Worm (Caenorhabditis elegans) whole organism, L1 larva: Measurements from ENCODE around the gene mrp-2.
A peak's percentile ranks its signal among the peaks of the same experiment; 100 is the strongest.

Source experiments
- C04F5.9 ChIP-seq: sonication (generic microtip); optimal IDR thresholded peaks from 2 replicates; lab custom pipeline; 2016; ENCODE audit warnings: missing genetic modification characterization, missing compliant biosample characterization
- C16A3.4 ChIP-seq: fragments of 150-350 bp; optimal IDR thresholded peaks from 2 replicates; lab custom pipeline; 2014; ENCODE audit warnings: missing biosample characterization, missing genetic modification characterization
- Y116A8C.19 ChIP-seq: sonication (generic microtip); optimal IDR thresholded peaks from 2 replicates; lab custom pipeline; 2016; ENCODE audit warnings: missing compliant biosample characterization, missing genetic modification characterization, borderline replicate concordance
- aha-1 ChIP-seq: fragments of 150-350 bp; optimal IDR thresholded peaks from 2 replicates; lab custom pipeline; 2014; ENCODE audit warnings: missing biosample characterization, missing genetic modification characterization
- aly-2 ChIP-seq: fragments of 150-350 bp; optimal IDR thresholded peaks from 2 replicates; lab custom pipeline; 2014; ENCODE audit warnings: missing biosample characterization, missing genetic modification characterization
- ceh-88 ChIP-seq: fragments of 200-800 bp; sonication (Bioruptor generic); IDR thresholded peaks from 2 replicates; pipeline ENCODE4 v1.3.6; 2022; ENCODE audit warnings: missing genetic modification characterization, missing compliant biosample characterization
- ces-1 ChIP-seq: fragments of 150-350 bp; optimal IDR thresholded peaks from 2 replicates; lab custom pipeline; 2014; ENCODE audit warnings: missing biosample characterization, missing genetic modification reagents, missing genetic modification characterization
- dsc-1 ChIP-seq: sonication (generic microtip); optimal IDR thresholded peaks from 2 replicates; lab custom pipeline; 2016; ENCODE audit warnings: mild to moderate bottlenecking, missing genetic modification characterization, missing compliant biosample characterization
- egl-27 ChIP-seq, 2 experiments: fragments of 150-350 bp in 1 of 2; sonication (generic microtip); optimal IDR thresholded peaks; 3 replicates each; lab custom pipeline; 2017 to 2018; ENCODE audit warnings: missing biosample characterization in 2 of 2, missing genetic modification characterization in 2 of 2, missing genetic modification reagents in 2 of 2
- fkh-4 ChIP-seq: sonication (generic microtip); optimal IDR thresholded peaks from 2 replicates; lab custom pipeline; 2016; ENCODE audit warnings: missing compliant biosample characterization, missing genetic modification characterization, borderline replicate concordance
- fkh-8 ChIP-seq: sonication (generic microtip); optimal IDR thresholded peaks from 2 replicates; lab custom pipeline; 2016; ENCODE audit warnings: mild to moderate bottlenecking, missing genetic modification characterization, missing compliant biosample characterization
- hlh-4 ChIP-seq: sonication (generic microtip); optimal IDR thresholded peaks from 2 replicates; lab custom pipeline; 2016; ENCODE audit warnings: mild to moderate bottlenecking, missing genetic modification characterization, missing compliant biosample characterization
- irx-1 ChIP-seq: sonication (generic microtip); optimal IDR thresholded peaks from 2 replicates; lab custom pipeline; 2016; ENCODE audit warnings: missing genetic modification characterization, missing compliant biosample characterization
- jun-1 ChIP-seq: fragments of 150-350 bp; optimal IDR thresholded peaks from 2 replicates; lab custom pipeline; 2014; ENCODE audit warnings: missing biosample characterization, missing genetic modification reagents, missing genetic modification characterization
- lin-13 ChIP-seq: fragments of 150-350 bp; optimal IDR thresholded peaks from 2 replicates; lab custom pipeline; 2014; ENCODE audit warnings: missing biosample characterization, missing genetic modification reagents, missing genetic modification characterization
- lin-14 ChIP-seq: fragments of 200-800 bp; sonication (Bioruptor generic); optimal IDR thresholded peaks from 2 replicates; lab custom pipeline; 2018; ENCODE audit warnings: mild to moderate bottlenecking, missing genetic modification characterization, moderate library complexity, missing compliant biosample characterization
- lin-35 ChIP-seq, 2 experiments: fragments of 150-350 bp; optimal IDR thresholded peaks; 2 replicates each; lab custom pipeline; 2014; ENCODE audit warnings: missing biosample characterization in 2 of 2, missing genetic modification characterization in 2 of 2, missing genetic modification reagents in 2 of 2
- lin-39 ChIP-seq: fragments of 150-350 bp; optimal IDR thresholded peaks from 2 replicates; lab custom pipeline; 2014; ENCODE audit warnings: missing biosample characterization, missing genetic modification reagents, missing genetic modification characterization
- nhr-84 ChIP-seq: sonication (generic microtip); optimal IDR thresholded peaks from 2 replicates; lab custom pipeline; 2017; ENCODE audit warnings: missing biosample characterization, missing genetic modification characterization
- nhr-90 ChIP-seq: sonication (generic microtip); optimal IDR thresholded peaks from 2 replicates; lab custom pipeline; 2016; ENCODE audit warnings: mild to moderate bottlenecking, missing genetic modification characterization, missing compliant biosample characterization; ENCODE audit not compliant: poor library complexity
- pag-3 ChIP-seq: sonication (generic microtip); optimal IDR thresholded peaks from 2 replicates; lab custom pipeline; 2017; ENCODE audit warnings: missing genetic modification characterization, mild to moderate bottlenecking, missing compliant biosample characterization, antibody characterized with exemption, borderline replicate concordance; ENCODE audit not compliant: insufficient read depth
- pqm-1 ChIP-seq: sonication (generic microtip); optimal IDR thresholded peaks from 3 replicates; lab custom pipeline; 2017; ENCODE audit warnings: missing biosample characterization, missing genetic modification characterization
- rnt-1 ChIP-seq: sonication (generic microtip); optimal IDR thresholded peaks from 2 replicates; lab custom pipeline; 2016; ENCODE audit warnings: mild to moderate bottlenecking, missing genetic modification characterization, moderate library complexity, missing compliant biosample characterization
- sox-4 ChIP-seq: sonication (generic microtip); optimal IDR thresholded peaks from 2 replicates; lab custom pipeline; 2016; ENCODE audit warnings: missing genetic modification characterization, missing compliant biosample characterization
- sup-37 ChIP-seq: fragments of 200-800 bp; sonication (Bioruptor generic); optimal IDR thresholded peaks from 2 replicates; lab custom pipeline; 2018; ENCODE audit warnings: mild to moderate bottlenecking, missing genetic modification characterization, missing compliant biosample characterization
- tlp-1 ChIP-seq: fragments of 150-350 bp; optimal IDR thresholded peaks from 2 replicates; lab custom pipeline; 2014; ENCODE audit warnings: missing biosample characterization, missing genetic modification characterization
- unc-30 ChIP-seq: sonication (generic microtip); optimal IDR thresholded peaks from 2 replicates; lab custom pipeline; 2017; ENCODE audit warnings: missing biosample characterization, missing genetic modification characterization
- unc-86 ChIP-seq: sonication (generic microtip); optimal IDR thresholded peaks from 2 replicates; lab custom pipeline; 2016; ENCODE audit warnings: missing genetic modification characterization, missing compliant biosample characterization
- xbp-1 ChIP-seq: sonication (generic microtip); optimal IDR thresholded peaks from 2 replicates; lab custom pipeline; 2016; ENCODE audit warnings: missing genetic modification characterization, missing compliant biosample characterization
- ztf-11 ChIP-seq, 2 experiments: sonication (generic microtip); optimal IDR thresholded peaks; 2 replicates each; lab custom pipeline; 2016 to 2017; ENCODE audit warnings: missing genetic modification characterization in 2 of 2, missing biosample characterization in 1 of 2, missing compliant biosample characterization in 1 of 2

The mrp-2 gene

DNA sequence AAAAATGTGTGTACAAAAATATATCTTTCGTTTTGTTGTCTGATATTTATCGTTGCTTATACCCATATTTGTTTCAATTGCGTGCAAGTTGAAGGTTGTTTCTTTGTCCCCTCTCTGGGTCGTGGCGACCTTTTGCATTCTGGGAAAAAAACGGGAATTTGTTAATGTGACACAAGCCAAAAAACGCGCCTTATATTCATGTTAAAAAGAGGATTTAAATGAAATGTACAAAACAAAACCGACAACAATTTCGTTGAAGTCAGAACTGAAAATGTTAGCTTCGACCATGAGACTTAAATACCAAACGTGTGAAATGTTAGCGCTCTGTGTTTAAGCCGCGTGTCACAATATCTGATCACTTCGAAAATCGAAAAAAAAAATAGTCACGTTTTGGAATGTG is 48.0 kb downstream of the mrp-2 start:
- TF ChIP-seq aha-1 (no peak), C16A3.4 (tag; lab: Kevin White, UChicago) (no peak), Y116A8C.19 (tag; lab: Kevin White, UChicago) (no peak), sup-37 (GFP tag; lab: Kevin White, UChicago) (no peak), hlh-4 (tag; lab: Kevin White, UChicago) (no peak), ceh-88 (GFP tag; lab: Robert Waterston, UW) (no peak), nhr-90 (tag; lab: Kevin White, UChicago) (no peak), tlp-1 (tag; lab: Kevin White, UChicago) (no peak), unc-86 (tag; lab: Kevin White, UChicago) (no peak), dsc-1 (tag; lab: Kevin White, UChicago) (no peak), aly-2 (no peak), xbp-1 (no peak), ztf-11 (tag; optimal IDR thresholded peaks at IDR 0.05; lab: Kevin White, UChicago) (no peak), C04F5.9 (tag; lab: Kevin White, UChicago) (no peak), lin-35 (GFP tag; optimal IDR thresholded peaks at IDR 0.05; lab: Kevin White, UChicago) (no peak)

DNA sequence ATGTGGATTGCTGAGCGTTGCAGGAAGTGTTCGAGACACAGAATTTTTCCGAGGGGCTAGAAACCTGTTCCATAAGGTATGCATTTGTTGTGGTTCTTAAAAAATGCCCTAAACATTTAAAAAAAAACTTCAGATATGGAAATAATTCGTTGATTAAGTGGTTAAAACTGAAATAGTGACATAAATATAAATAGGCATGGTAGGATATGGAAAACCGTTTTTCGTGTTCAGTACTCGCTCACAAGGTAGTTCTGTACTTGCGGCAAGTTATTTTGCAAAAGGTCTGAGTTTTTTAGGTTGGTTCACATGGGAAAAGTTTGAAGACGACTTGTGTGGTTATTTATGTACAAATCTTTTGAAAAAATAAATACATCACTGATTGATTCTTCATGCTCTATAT is 51.6 kb downstream of the mrp-2 start, which contains the start of gene B0310.3:
B0310.3 (minus strand) TSS at position 101 of the 400 bp plus-strand sequence.
- TF ChIP-seq lin-13 (GFP tag; lab: Kevin White, UChicago) (no peak), lin-39 (no peak), fkh-4 (tag; lab: Kevin White, UChicago) (no peak), ces-1 (GFP tag; lab: Kevin White, UChicago) (no peak), egl-27 (tag; optimal IDR thresholded peaks at IDR 0.05; lab: Kevin White, UChicago) (no peak), tlp-1 (tag; lab: Kevin White, UChicago) (no peak), rnt-1 (tag; lab: Kevin White, UChicago) (no peak), sox-4 (tag; lab: Kevin White, UChicago) (no peak), jun-1 (no peak), lin-14 (GFP tag; lab: Kevin White, UChicago) (no peak), unc-30 (tag; lab: Kevin White, UChicago) (no peak), pqm-1 (tag; lab: Kevin White, UChicago) (no peak), dsc-1 (tag; lab: Kevin White, UChicago) (no peak), nhr-84 (tag; lab: Kevin White, UChicago) (no peak), ztf-11 (tag; optimal IDR thresholded peaks at IDR 0.05; lab: Kevin White, UChicago) (no peak), pag-3 (tag; lab: Kevin White, UChicago) (no peak)

DNA sequence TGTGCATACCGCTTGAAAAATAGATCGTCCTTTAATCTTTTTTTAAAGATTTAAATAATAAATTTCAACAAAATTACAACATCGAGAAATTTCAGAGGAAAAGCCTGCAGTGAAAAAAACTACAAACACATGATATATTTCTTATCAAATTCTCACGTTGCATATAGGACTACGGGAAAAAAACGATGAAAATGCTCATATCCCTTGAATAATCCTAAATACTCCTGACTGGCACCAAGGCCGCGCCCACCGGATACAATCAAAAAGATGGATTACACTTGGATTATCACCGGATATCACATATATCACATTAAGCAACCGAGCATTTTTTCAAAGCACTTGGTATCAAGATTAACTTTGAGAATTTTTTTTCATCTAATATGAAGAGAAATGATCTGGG is 58.5 kb downstream of the mrp-2 start:
- peak; percentile 32 for TF ChIP-seq dsc-1 (tag; lab: Kevin White, UChicago)
- peak; percentile 63 for TF ChIP-seq fkh-8
- TF ChIP-seq irx-1 (tag; lab: Kevin White, UChicago), result no peak
